Worm (Caenorhabditis elegans) whole organism, L3 larva: Measurements from ENCODE around the gene F36H5.8.

Source experiments
- fkh-2 ChIP-seq: fragments of 150-350 bp; optimal IDR thresholded peaks from 2 replicates; lab custom pipeline; 2014; ENCODE audit warnings: missing biosample characterization, missing genetic modification reagents, missing genetic modification characterization
- pha-4 ChIP-seq: fragments of 150-350 bp; optimal IDR thresholded peaks from 2 replicates; lab custom pipeline; 2014; ENCODE audit warnings: missing biosample characterization, missing genetic modification reagents, missing genetic modification characterization
- pqm-1 ChIP-seq: fragments of 150-350 bp; optimal IDR thresholded peaks from 2 replicates; lab custom pipeline; 2017; ENCODE audit warnings: missing biosample characterization, missing genetic modification characterization, inconsistent platforms
- snpc-4 ChIP-seq: fragments of 150-350 bp; optimal IDR thresholded peaks from 2 replicates; lab custom pipeline; 2014; ENCODE audit warnings: missing biosample characterization, missing genetic modification characterization

ce11 chrII:1787208-1787607 is 36.7 kb upstream of the F36H5.8 start:
- no peak for TF ChIP-seq pqm-1 (tag; lab: Kevin White, UChicago)
- no peak for TF ChIP-seq fkh-2 (tag; lab: Kevin White, UChicago)
- TF ChIP-seq snpc-4, result no peak
- TF ChIP-seq pha-4 (tag; lab: Kevin White, UChicago), result no peak
